Worm (Caenorhabditis elegans) whole organism, late embryonic: ENCODE data around the gene rol-3.
A peak's percentile ranks its signal among the peaks of the same experiment; 100 is the strongest.

Source experiments
- C08G9.2 ChIP-seq: sonication (generic microtip); optimal IDR thresholded peaks from 2 replicates; lab custom pipeline; 2016; ENCODE audit warnings: mild to moderate bottlenecking, missing genetic modification characterization, moderate library complexity, missing compliant biosample characterization
- C38D4.7 ChIP-seq: fragments of 200-800 bp; sonication (Bioruptor generic); optimal IDR thresholded peaks from 2 replicates; lab custom pipeline; 2018; ENCODE audit warnings: mild to moderate bottlenecking, missing genetic modification characterization, moderate library complexity, missing compliant biosample characterization
- F13H6.1 ChIP-seq: sonication (generic microtip); optimal IDR thresholded peaks from 2 replicates; lab custom pipeline; 2016; ENCODE audit warnings: missing genetic modification characterization, missing compliant biosample characterization
- Y22D7AL.16 ChIP-seq: sonication (generic microtip); optimal IDR thresholded peaks from 2 replicates; lab custom pipeline; 2016; ENCODE audit warnings: missing genetic modification characterization, missing compliant biosample characterization
- ama-1 ChIP-seq: fragments of 150-350 bp; optimal IDR thresholded peaks from 2 replicates; lab custom pipeline; 2014
- ceh-14 ChIP-seq: sonication (generic microtip); optimal IDR thresholded peaks from 2 replicates; lab custom pipeline; 2016; ENCODE audit warnings: missing genotype, missing genetic modification characterization, missing compliant biosample characterization
- ceh-18 ChIP-seq: sonication (generic microtip); optimal IDR thresholded peaks from 2 replicates; lab custom pipeline; 2016; ENCODE audit warnings: missing genetic modification characterization, missing compliant biosample characterization
- ceh-2 ChIP-seq: sonication (generic microtip); optimal IDR thresholded peaks from 2 replicates; lab custom pipeline; 2016; ENCODE audit warnings: missing genotype, missing genetic modification characterization, missing compliant biosample characterization
- ceh-22 ChIP-seq: sonication (generic microtip); optimal IDR thresholded peaks from 2 replicates; lab custom pipeline; 2017; ENCODE audit warnings: missing biosample characterization, missing genetic modification characterization
- ceh-24 ChIP-seq: sonication (generic microtip); optimal IDR thresholded peaks from 2 replicates; lab custom pipeline; 2016; ENCODE audit warnings: mild to moderate bottlenecking, missing genetic modification characterization, missing compliant biosample characterization
- ceh-30 ChIP-seq: fragments of 150-350 bp; optimal IDR thresholded peaks from 2 replicates; lab custom pipeline; 2014; ENCODE audit warnings: missing biosample characterization, missing genetic modification characterization
- ceh-31 ChIP-seq: sonication (generic microtip); optimal IDR thresholded peaks from 2 replicates; lab custom pipeline; 2016; ENCODE audit warnings: missing genetic modification characterization, missing compliant biosample characterization
- ceh-9 ChIP-seq: sonication (generic microtip); optimal IDR thresholded peaks from 2 replicates; lab custom pipeline; 2016; ENCODE audit warnings: mild to moderate bottlenecking, missing genetic modification characterization, inconsistent platforms, missing compliant biosample characterization
- che-1 ChIP-seq: sonication (generic microtip); optimal IDR thresholded peaks from 2 replicates; lab custom pipeline; 2016; ENCODE audit warnings: mild to moderate bottlenecking, missing genetic modification characterization, missing compliant biosample characterization
- ets-4 ChIP-seq: sonication (generic microtip); optimal IDR thresholded peaks from 2 replicates; lab custom pipeline; 2016; ENCODE audit warnings: missing genetic modification characterization, missing compliant biosample characterization
- gmeb-2 ChIP-seq: sonication (generic microtip); optimal IDR thresholded peaks from 2 replicates; lab custom pipeline; 2016; ENCODE audit warnings: missing genetic modification characterization, inconsistent platforms, missing compliant biosample characterization
- hlh-15 ChIP-seq: sonication (generic microtip); optimal IDR thresholded peaks from 2 replicates; lab custom pipeline; 2016; ENCODE audit warnings: missing genetic modification characterization, missing compliant biosample characterization
- hlh-30 ChIP-seq: sonication (generic microtip); optimal IDR thresholded peaks from 2 replicates; lab custom pipeline; 2017; ENCODE audit warnings: antibody characterized with exemption, missing genetic modification characterization, missing compliant biosample characterization; ENCODE audit not compliant: insufficient read depth
- hlh-6 ChIP-seq: sonication (generic microtip); optimal IDR thresholded peaks from 2 replicates; lab custom pipeline; 2016; ENCODE audit warnings: missing genotype, missing genetic modification characterization, missing compliant biosample characterization
- lin-11 ChIP-seq: fragments of 200-800 bp; sonication (Bioruptor generic); optimal IDR thresholded peaks from 2 replicates; lab custom pipeline; 2018; ENCODE audit warnings: mild to moderate bottlenecking, missing genetic modification characterization, missing compliant biosample characterization
- madf-2 ChIP-seq: sonication (generic microtip); optimal IDR thresholded peaks from 2 replicates; lab custom pipeline; 2017; ENCODE audit warnings: missing genetic modification characterization, missing compliant biosample characterization
- nhr-11 ChIP-seq: fragments of 150-350 bp; optimal IDR thresholded peaks from 2 replicates; lab custom pipeline; 2014; ENCODE audit warnings: missing biosample characterization, missing genetic modification characterization
- nhr-232 ChIP-seq: sonication (generic microtip); optimal IDR thresholded peaks from 2 replicates; lab custom pipeline; 2016; ENCODE audit warnings: missing genetic modification characterization, missing compliant biosample characterization
- npax-4 ChIP-seq: sonication (generic microtip); optimal IDR thresholded peaks from 2 replicates; lab custom pipeline; 2016; ENCODE audit warnings: missing genetic modification characterization, missing compliant biosample characterization
- odd-2 ChIP-seq: sonication (generic microtip); optimal IDR thresholded peaks from 2 replicates; lab custom pipeline; 2017; ENCODE audit warnings: antibody characterized with exemption, mild to moderate bottlenecking, missing genetic modification characterization, missing compliant biosample characterization
- pax-1 ChIP-seq: fragments of 150-350 bp; optimal IDR thresholded peaks from 2 replicates; lab custom pipeline; 2014; ENCODE audit warnings: missing biosample characterization, missing genetic modification characterization
- pha-4 ChIP-seq: fragments of 150-350 bp; optimal IDR thresholded peaks from 2 replicates; lab custom pipeline; 2018; ENCODE audit warnings: missing biosample characterization, missing genetic modification reagents, missing genetic modification characterization
- ref-2 ChIP-seq: sonication (generic microtip); optimal IDR thresholded peaks from 2 replicates; lab custom pipeline; 2016; ENCODE audit warnings: missing genetic modification characterization, missing compliant biosample characterization
- rnt-1 ChIP-seq: sonication (generic microtip); optimal IDR thresholded peaks from 2 replicates; lab custom pipeline; 2016; ENCODE audit warnings: missing genetic modification characterization, missing compliant biosample characterization
- sdc-2 ChIP-seq: sonication (generic microtip); optimal IDR thresholded peaks from 2 replicates; lab custom pipeline; 2016; ENCODE audit warnings: missing genotype, missing genetic modification characterization, missing compliant biosample characterization
- sox-2 ChIP-seq: fragments of 200-800 bp; sonication (Bioruptor generic); IDR thresholded peaks from 2 replicates; pipeline ENCODE4 v1.3.6; 2022; ENCODE audit warnings: missing genetic modification reagents, missing genetic modification characterization, missing compliant biosample characterization
- sox-4 ChIP-seq: sonication (generic microtip); optimal IDR thresholded peaks from 2 replicates; lab custom pipeline; 2017; ENCODE audit warnings: mild to moderate bottlenecking, missing genetic modification characterization, inconsistent platforms, missing compliant biosample characterization
- tbx-2 ChIP-seq: sonication (generic microtip); optimal IDR thresholded peaks from 2 replicates; lab custom pipeline; 2016; ENCODE audit warnings: missing genetic modification characterization, missing compliant biosample characterization
- ttx-3 ChIP-seq: sonication (generic microtip); optimal IDR thresholded peaks from 2 replicates; lab custom pipeline; 2016; ENCODE audit warnings: missing genetic modification reagents, missing genetic modification characterization, missing compliant biosample characterization
- unc-42 ChIP-seq: sonication (generic microtip); optimal IDR thresholded peaks from 2 replicates; lab custom pipeline; 2016; ENCODE audit warnings: missing genotype, missing genetic modification characterization, missing compliant biosample characterization
- unc-86 ChIP-seq: sonication (generic microtip); optimal IDR thresholded peaks from 2 replicates; lab custom pipeline; 2016; ENCODE audit warnings: missing genetic modification characterization, missing compliant biosample characterization

Gene rol-3

ce11 chrV:8228712-8229119 is 9.5 kb downstream of the rol-3 start (continued):
- no peak for TF ChIP-seq ets-4 (tag; lab: Kevin White, UChicago)
- no peak for TF ChIP-seq hlh-30 (tag; lab: Kevin White, UChicago)
- no peak for TF ChIP-seq sox-2
- TF ChIP-seq hlh-15: no peak
- TF ChIP-seq unc-86: no peak
- TF ChIP-seq odd-2 (tag; lab: Kevin White, UChicago): no peak
- peak; percentile 82 for TF ChIP-seq ama-1 (lab: Kevin White, UChicago)

- TF ChIP-seq hlh-6 (tag; lab: Kevin White, UChicago) (no peak), ref-2 (tag; lab: Kevin White, UChicago) (no peak), C08G9.2 (tag; lab: Kevin White, UChicago) (no peak), pax-1 (tag; lab: Kevin White, UChicago) (no peak), ceh-14 (tag; lab: Kevin White, UChicago) (no peak), unc-42 (no peak), F13H6.1 (tag; lab: Kevin White, UChicago) (no peak), nhr-232 (no peak), ama-1 (lab: Kevin White, UChicago) (no peak), C38D4.7 (GFP tag; lab: Kevin White, UChicago) (no peak), ceh-18 (tag; lab: Kevin White, UChicago) (no peak), ceh-2 (tag; lab: Kevin White, UChicago) (no peak), lin-11 (tag; lab: Kevin White, UChicago) (no peak)
These were observed 11.4 kb downstream of the rol-3 start, which contains the start of gene K07C11.10 for ce11 chrV:8226812-8227211. Gene K07C11.10, minus strand, starts transcription at chrV:8226912.

DNA sequence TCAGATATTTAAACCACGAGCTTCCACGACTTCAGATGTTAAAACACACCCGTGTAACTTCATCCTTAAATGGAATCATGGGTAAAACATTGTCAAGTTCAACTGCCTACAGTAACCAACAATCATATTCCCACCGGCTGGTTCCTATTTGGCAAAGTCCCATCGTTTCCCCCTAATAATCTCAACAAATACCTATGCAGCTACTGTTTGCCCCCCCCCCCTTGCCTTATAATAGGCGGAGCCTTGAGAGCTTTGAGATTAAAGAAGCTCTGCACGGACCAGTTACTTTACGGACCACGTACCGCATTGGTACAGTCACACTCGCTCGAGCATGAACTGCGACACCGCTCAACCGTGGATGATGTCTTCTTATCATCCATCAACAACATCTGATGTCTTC is 13.6 kb downstream of the rol-3 start, which contains the start of gene pax-1:
TSS of gene pax-1 (plus strand) at position 301 of the 400 bp plus-strand sequence.
- TF ChIP-seq Y22D7AL.16 (tag; lab: Kevin White, UChicago) (no peak), ceh-2 (tag; lab: Kevin White, UChicago) (no peak), F13H6.1 (tag; lab: Kevin White, UChicago) (no peak)

DNA sequence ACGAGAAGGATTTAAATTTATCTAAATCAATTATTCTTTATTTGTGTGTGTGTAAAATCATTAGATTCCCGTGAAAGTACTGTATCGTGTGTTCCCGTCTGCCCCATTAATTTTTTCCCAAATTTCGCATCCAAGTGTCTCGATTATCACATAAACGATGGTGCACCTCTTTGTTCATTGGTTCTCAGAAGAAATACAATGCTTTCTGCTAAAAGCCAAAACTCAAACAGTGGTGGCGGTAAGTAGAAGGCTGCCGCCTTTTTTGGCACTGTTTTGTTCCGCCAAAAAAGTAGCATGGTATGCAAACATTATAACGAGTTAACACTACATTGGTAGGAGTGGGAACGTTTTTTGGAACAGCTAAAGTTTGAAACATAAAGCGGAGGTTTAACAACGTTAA is 14.8 kb downstream of the rol-3 start:
- TF ChIP-seq rnt-1 (tag; lab: Kevin White, UChicago) (no peak), sox-4 (tag; lab: Kevin White, UChicago) (no peak), hlh-15 (no peak), odd-2 (tag; lab: Kevin White, UChicago) (no peak), nhr-11 (no peak), madf-2 (tag; lab: Kevin White, UChicago) (no peak), C08G9.2 (tag; lab: Kevin White, UChicago) (no peak), npax-4 (tag; lab: Kevin White, UChicago) (no peak), sox-2 (no peak), ceh-24 (tag; lab: Kevin White, UChicago) (no peak), ttx-3 (tag; lab: Kevin White, UChicago) (no peak), gmeb-2 (tag; lab: Kevin White, UChicago) (no peak), ceh-31 (no peak), ceh-30 (tag; lab: Kevin White, UChicago) (no peak), C38D4.7 (GFP tag; lab: Kevin White, UChicago) (no peak)

ce11 chrV:8221083-8221538 is 17.1 kb downstream of the rol-3 start, which contains the start of the genes cogc-6 and air-1:
Gene cogc-6, minus strand, starts transcription at chrV:8221316.
Gene air-1, plus strand, starts transcription at chrV:8221488.
- TF ChIP-seq sox-2: no peak
- no peak for TF ChIP-seq ceh-9
- no peak for TF ChIP-seq ceh-22 (tag; lab: Kevin White, UChicago)
- no peak for TF ChIP-seq ceh-30 (tag; lab: Kevin White, UChicago)
- TF ChIP-seq tbx-2 (tag; lab: Kevin White, UChicago): no peak
- TF ChIP-seq pha-4 (tag; lab: Kevin White, UChicago): no peak
- TF ChIP-seq sdc-2 (tag; lab: Kevin White, UChicago): no peak
- TF ChIP-seq che-1 (tag; lab: Kevin White, UChicago): no peak
- no peak for TF ChIP-seq hlh-15
